Worm (Caenorhabditis elegans): ENCODE data around the gene sec-3.

- TF ChIP-seq jun-1 (tag; optimal IDR thresholded peaks at IDR 0.05) (no peak), unc-62 (GFP tag; optimal IDR thresholded peaks at IDR 0.05) (no peak), nhr-67 (tag; optimal IDR thresholded peaks at IDR 0.05) (no peak), lin-15B (tag; optimal IDR thresholded peaks at IDR 0.05) (no peak), elt-3 (tag; optimal IDR thresholded peaks at IDR 0.05) (peak in 1 of 3 experiments; percentile 20), lin-39 (tag; optimal IDR thresholded peaks at IDR 0.05) (no peak), snpc-4 (tag; optimal IDR thresholded peaks at IDR 0.05) (no peak), nhr-23 (tag; optimal IDR thresholded peaks at IDR 0.05) (no peak), aly-2 (tag; optimal IDR thresholded peaks at IDR 0.05) (no peak), zag-1 (tag; optimal IDR thresholded peaks at IDR 0.05) (no peak)
Measured at ce11 chrX:3092460-3092859, 7.2 kb downstream of the sec-3 start.

Measured in whole organism, L3 larva.